Worm (Caenorhabditis elegans) whole organism, young adult: Measurements from ENCODE around the gene F12F6.7.

Source experiments
- F10E7.11 ChIP-seq: sonication (generic microtip); optimal IDR thresholded peaks from 2 replicates; lab custom pipeline; 2017; ENCODE audit warnings: mild to moderate bottlenecking, missing genetic modification characterization, moderate library complexity, missing compliant biosample characterization
- F37B4.10 ChIP-seq: fragments of 200-800 bp; sonication (Bioruptor generic); IDR thresholded peaks from 2 replicates; pipeline ENCODE4 v1.3.6; 2022; ENCODE audit warnings: missing genetic modification characterization, missing compliant biosample characterization
- F39B2.1 ChIP-seq: fragments of 200-800 bp; sonication (Bioruptor generic); IDR thresholded peaks from 2 replicates; pipeline ENCODE4 v1.3.6; 2022; ENCODE audit warnings: missing genetic modification reagents, missing genetic modification characterization, missing compliant biosample characterization
- F55B11.4 ChIP-seq: sonication (generic microtip); optimal IDR thresholded peaks from 2 replicates; lab custom pipeline; 2016; ENCODE audit warnings: missing compliant biosample characterization, missing genetic modification characterization, borderline replicate concordance; ENCODE audit not compliant: insufficient read depth
- F57C9.4 ChIP-seq: sonication (generic microtip); optimal IDR thresholded peaks from 2 replicates; lab custom pipeline; 2017; ENCODE audit warnings: mild to moderate bottlenecking, missing genetic modification characterization, missing compliant biosample characterization
- K11D2.4 ChIP-seq: fragments of 200-800 bp; sonication (Bioruptor generic); IDR thresholded peaks from 2 replicates; pipeline ENCODE4 v1.3.6; 2022; ENCODE audit warnings: missing genetic modification reagents, missing genetic modification characterization, missing compliant biosample characterization
- K12H6.12 ChIP-seq: fragments of 200-800 bp; sonication (Bioruptor generic); optimal IDR thresholded peaks from 2 replicates; lab custom pipeline; 2018; ENCODE audit warnings: mild to moderate bottlenecking, missing genetic modification characterization, missing compliant biosample characterization
- Y67H2A.10 ChIP-seq: fragments of 200-800 bp; sonication (Bioruptor generic); conservative IDR thresholded peaks from 2 replicates; pipeline ENCODE4 v1.3.6; 2022; ENCODE audit warnings: missing genetic modification reagents, missing genetic modification characterization, missing compliant biosample characterization
- Y79H2A.3 ChIP-seq: fragments of 200-800 bp; sonication (Bioruptor generic); conservative IDR thresholded peaks from 2 replicates; pipeline ENCODE4 v1.3.6; 2022; ENCODE audit warnings: missing genetic modification reagents, missing genetic modification characterization, missing compliant biosample characterization
- Y95B8A.8 ChIP-seq: fragments of 200-800 bp; sonication (Bioruptor generic); IDR thresholded peaks from 2 replicates; pipeline ENCODE4 v1.3.6; 2022; ENCODE audit warnings: missing genetic modification reagents, missing genetic modification characterization, missing compliant biosample characterization
- ZK185.1 ChIP-seq: sonication (generic microtip); optimal IDR thresholded peaks from 2 replicates; lab custom pipeline; 2016; ENCODE audit warnings: mild to moderate bottlenecking, missing genetic modification characterization, missing compliant biosample characterization; ENCODE audit not compliant: poor library complexity, severe bottlenecking
- ama-1 ChIP-seq, 3 experiments: fragments of 150-350 bp in 1 of 3; sonication (generic microtip) in 2 of 3; optimal IDR thresholded peaks; 2 replicates each; lab custom pipeline; 2014 to 2018; ENCODE audit warnings: missing biosample characterization in 2 of 3, missing genetic modification characterization in 2 of 3, missing genetic modification reagents in 2 of 3
- aptf-2 ChIP-seq: fragments of 200-800 bp; sonication (Bioruptor generic); conservative IDR thresholded peaks from 2 replicates; pipeline ENCODE4 v1.3.6; 2022; ENCODE audit warnings: missing genetic modification reagents, missing genetic modification characterization, missing compliant biosample characterization
- atf-7 ChIP-seq: sonication (generic microtip); optimal IDR thresholded peaks from 2 replicates; lab custom pipeline; 2017; ENCODE audit warnings: mild to moderate bottlenecking, missing genetic modification characterization, missing compliant biosample characterization
- attf-6 ChIP-seq: fragments of 200-800 bp; sonication (Bioruptor generic); IDR thresholded peaks from 2 replicates; pipeline ENCODE4 v1.3.6; 2022; ENCODE audit warnings: missing genetic modification reagents, missing genetic modification characterization, missing compliant biosample characterization
- bed-1 ChIP-seq: fragments of 200-800 bp; sonication (Bioruptor generic); IDR thresholded peaks from 2 replicates; pipeline ENCODE4 v1.3.6; 2022; ENCODE audit warnings: missing genetic modification reagents, missing genetic modification characterization, missing compliant biosample characterization
- chd-7 ChIP-seq: sonication (generic microtip); optimal IDR thresholded peaks from 2 replicates; lab custom pipeline; 2016; ENCODE audit warnings: mild to moderate bottlenecking, missing genetic modification characterization, moderate library complexity, missing compliant biosample characterization
- die-1 ChIP-seq: sonication (generic microtip); optimal IDR thresholded peaks from 2 replicates; lab custom pipeline; 2016; ENCODE audit warnings: missing genotype, mild to moderate bottlenecking, missing genetic modification characterization, missing compliant biosample characterization
- dox-1 ChIP-seq: fragments of 200-800 bp; sonication (Bioruptor generic); IDR thresholded peaks from 2 replicates; pipeline ENCODE4 v1.3.6; 2022; ENCODE audit warnings: missing genetic modification reagents, missing genetic modification characterization, missing compliant biosample characterization
- egl-18 ChIP-seq: fragments of 200-800 bp; sonication (Bioruptor generic); IDR thresholded peaks from 2 replicates; pipeline ENCODE4 v1.3.6; 2022; ENCODE audit warnings: missing genetic modification reagents, missing genetic modification characterization, missing compliant biosample characterization
- egrh-3 ChIP-seq: fragments of 200-800 bp; sonication (Bioruptor generic); IDR thresholded peaks from 2 replicates; pipeline ENCODE4 v1.3.6; 2022; ENCODE audit warnings: missing genetic modification reagents, missing genetic modification characterization, missing compliant biosample characterization
- fkh-3 ChIP-seq: sonication (generic microtip); optimal IDR thresholded peaks from 2 replicates; lab custom pipeline; 2016; ENCODE audit warnings: mild to moderate bottlenecking, missing genetic modification characterization, missing compliant biosample characterization
- gei-17 ChIP-seq: fragments of 200-800 bp; sonication (Bioruptor generic); optimal IDR thresholded peaks from 2 replicates; lab custom pipeline; 2018; ENCODE audit warnings: mild to moderate bottlenecking, missing genetic modification characterization, missing compliant biosample characterization
- hmg-1.2 ChIP-seq: fragments of 200-800 bp; sonication (Bioruptor generic); IDR thresholded peaks from 2 replicates; pipeline ENCODE4 v1.3.6; 2022; ENCODE audit warnings: missing genetic modification reagents, missing genetic modification characterization, missing compliant biosample characterization
- hmg-20 ChIP-seq: fragments of 200-800 bp; sonication (Bioruptor generic); IDR thresholded peaks from 2 replicates; pipeline ENCODE4 v1.3.6; 2022; ENCODE audit warnings: missing genetic modification reagents, missing genetic modification characterization, missing compliant biosample characterization
- hrde-1 ChIP-seq: sonication (generic microtip); optimal IDR thresholded peaks from 2 replicates; lab custom pipeline; 2016; ENCODE audit warnings: missing genetic modification characterization, mild to moderate bottlenecking, missing compliant biosample characterization, moderate library complexity, missing genotype, missing genetic modification reagents, borderline replicate concordance
- let-526 ChIP-seq: fragments of 200-800 bp; sonication (Bioruptor generic); IDR thresholded peaks from 2 replicates; pipeline ENCODE4 v1.3.6; 2022; ENCODE audit warnings: missing genetic modification reagents, missing genetic modification characterization, missing compliant biosample characterization
- lin-54 ChIP-seq: fragments of 200-800 bp; sonication (Bioruptor generic); optimal IDR thresholded peaks from 2 replicates; lab custom pipeline; 2018; ENCODE audit warnings: mild to moderate bottlenecking, missing genetic modification characterization, missing compliant biosample characterization
- lir-1 ChIP-seq: fragments of 200-800 bp; sonication (Bioruptor generic); conservative IDR thresholded peaks from 2 replicates; pipeline ENCODE4 v1.3.6; 2022; ENCODE audit warnings: missing genetic modification reagents, missing genetic modification characterization, missing compliant biosample characterization
- lsl-1 ChIP-seq: fragments of 200-800 bp; sonication (Bioruptor generic); optimal IDR thresholded peaks from 2 replicates; lab custom pipeline; 2018; ENCODE audit warnings: mild to moderate bottlenecking, missing genetic modification characterization, moderate library complexity, missing compliant biosample characterization
- lsy-27 ChIP-seq: sonication (generic microtip); optimal IDR thresholded peaks from 2 replicates; lab custom pipeline; 2017; ENCODE audit warnings: missing genetic modification characterization, mild to moderate bottlenecking, missing compliant biosample characterization, antibody characterized with exemption, missing genotype, borderline replicate concordance; ENCODE audit not compliant: insufficient read depth
- madf-10 ChIP-seq: sonication (generic microtip); optimal IDR thresholded peaks from 2 replicates; lab custom pipeline; 2016; ENCODE audit warnings: mild to moderate bottlenecking, missing genetic modification characterization, missing compliant biosample characterization
- madf-3 ChIP-seq: fragments of 200-800 bp; sonication (Bioruptor generic); IDR thresholded peaks from 2 replicates; pipeline ENCODE4 v1.3.6; 2022; ENCODE audit warnings: missing genetic modification reagents, missing genetic modification characterization, missing compliant biosample characterization
- mcd-1 ChIP-seq: fragments of 200-800 bp; sonication (Bioruptor generic); IDR thresholded peaks from 2 replicates; pipeline ENCODE4 v1.3.6; 2022; ENCODE audit warnings: missing genetic modification reagents, missing genetic modification characterization, missing compliant biosample characterization
- nfyb-1 ChIP-seq: fragments of 200-800 bp; sonication (Bioruptor generic); IDR thresholded peaks from 2 replicates; pipeline ENCODE4 v1.3.6; 2022; ENCODE audit warnings: missing genetic modification reagents, missing genetic modification characterization, missing compliant biosample characterization
- nhr-90 ChIP-seq: sonication (generic microtip); optimal IDR thresholded peaks from 2 replicates; lab custom pipeline; 2016; ENCODE audit warnings: missing genotype, mild to moderate bottlenecking, missing genetic modification characterization, missing compliant biosample characterization
- rcor-1 ChIP-seq: fragments of 200-800 bp; sonication (Bioruptor generic); IDR thresholded peaks from 2 replicates; pipeline ENCODE4 v1.3.6; 2022; ENCODE audit warnings: missing genetic modification reagents, missing genetic modification characterization, missing compliant biosample characterization
- rec-8 ChIP-seq, 2 experiments: sonication (generic microtip); optimal IDR thresholded peaks; 2 replicates each; lab custom pipeline; 2016; ENCODE audit warnings: mild to moderate bottlenecking in 2 of 2, missing genetic modification characterization in 2 of 2, missing genetic modification reagents in 2 of 2, missing genotype in 2 of 2, missing biosample characterization in 1 of 2, missing compliant biosample characterization in 1 of 2, moderate library complexity in 1 of 2
- sea-2 ChIP-seq: fragments of 200-800 bp; sonication (Bioruptor generic); IDR thresholded peaks from 2 replicates; pipeline ENCODE4 v1.3.6; 2022; ENCODE audit warnings: missing genetic modification characterization, missing compliant biosample characterization
- snpc-1.1 ChIP-seq: sonication (generic microtip); optimal IDR thresholded peaks from 2 replicates; lab custom pipeline; 2017; ENCODE audit warnings: missing genetic modification characterization, mild to moderate bottlenecking, missing compliant biosample characterization, antibody characterized with exemption, moderate library complexity, missing genotype, missing genetic modification reagents; ENCODE audit not compliant: insufficient read depth
- snpc-3.4 ChIP-seq: sonication (generic microtip); optimal IDR thresholded peaks from 2 replicates; lab custom pipeline; 2017; ENCODE audit warnings: missing genetic modification characterization, mild to moderate bottlenecking, missing compliant biosample characterization, antibody characterized with exemption, moderate library complexity, missing genotype, missing genetic modification reagents
- somi-1 ChIP-seq: fragments of 200-800 bp; sonication (Bioruptor generic); optimal IDR thresholded peaks from 2 replicates; lab custom pipeline; 2018; ENCODE audit warnings: mild to moderate bottlenecking, missing genetic modification characterization, missing compliant biosample characterization
- tbp1 ChIP-seq: fragments of 200-800 bp; sonication (Bioruptor generic); optimal IDR thresholded peaks from 2 replicates; lab custom pipeline; 2018; ENCODE audit warnings: mild to moderate bottlenecking, missing genetic modification characterization, missing compliant biosample characterization
- unc-62 ChIP-seq: fragments of 150-350 bp; optimal IDR thresholded peaks from 2 replicates; lab custom pipeline; 2014; ENCODE audit warnings: missing biosample characterization, missing genetic modification reagents, missing genetic modification characterization
- xnd-1 ChIP-seq: sonication (generic microtip); optimal IDR thresholded peaks from 2 replicates; lab custom pipeline; 2016; ENCODE audit warnings: missing genotype, missing genetic modification reagents, missing genetic modification characterization, missing compliant biosample characterization
- ztf-22 ChIP-seq: fragments of 200-800 bp; sonication (Bioruptor generic); optimal IDR thresholded peaks from 2 replicates; lab custom pipeline; 2018; ENCODE audit warnings: mild to moderate bottlenecking, missing genetic modification characterization, moderate library complexity, missing compliant biosample characterization

F12F6.7 gene

DNA sequence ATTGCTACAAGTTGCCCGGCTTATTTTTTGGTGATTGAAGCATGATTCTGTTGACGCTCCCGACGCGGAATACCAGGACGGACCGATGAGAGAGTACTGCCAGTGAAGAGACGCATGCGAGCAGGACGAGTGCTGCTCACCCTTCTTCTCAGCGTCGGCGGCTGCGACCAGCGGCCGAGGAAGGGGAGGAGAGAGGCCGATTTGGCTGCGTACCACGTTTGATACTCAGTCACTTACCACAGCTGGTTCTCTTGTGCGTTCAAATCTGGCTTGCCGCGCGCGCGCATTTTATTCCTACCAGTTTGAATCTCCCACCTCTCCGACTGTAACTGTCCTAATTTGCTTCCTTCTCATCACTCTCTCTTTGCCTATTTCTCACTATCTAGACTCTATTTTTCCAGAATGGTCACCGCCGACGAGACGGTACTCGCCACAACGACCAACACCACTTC is 37.4 kb downstream of the F12F6.7 start, which contains the start of gene mep-1 (continued):
- TF ChIP-seq bed-1 (GFP tag; lab: Robert Waterston, UW) (no peak), atf-7 (tag; lab: Kevin White, UChicago) (no peak), ama-1 (optimal IDR thresholded peaks at IDR 0.05; lab: Kevin White, UChicago) (no peak), ama-1 (GFP tag; optimal IDR thresholded peaks at IDR 0.05; lab: Kevin White, UChicago) (no peak), aptf-2 (GFP tag; lab: Robert Waterston, UW) (no peak), snpc-3.4 (no peak), ztf-22 (GFP tag; lab: Kevin White, UChicago) (no peak), attf-6 (GFP tag; lab: Robert Waterston, UW) (no peak), F10E7.11 (no peak), snpc-1.1 (tag; lab: Kevin White, UChicago) (no peak), nhr-90 (tag; lab: Kevin White, UChicago) (no peak), sea-2 (GFP tag; lab: Robert Waterston, UW) (no peak), Y95B8A.8 (GFP tag; lab: Robert Waterston, UW) (no peak), madf-10 (tag; lab: Kevin White, UChicago) (peak; percentile 68), unc-62 (GFP tag; lab: Kevin White, UChicago) (no peak), chd-7 (tag; lab: Kevin White, UChicago) (no peak), K12H6.12 (peak; percentile 50), lsl-1 (GFP tag; lab: Kevin White, UChicago) (no peak), K11D2.4 (GFP tag; lab: Robert Waterston, UW) (no peak), hrde-1 (tag; lab: Kevin White, UChicago) (peak; percentile 11), egrh-3 (GFP tag; lab: Robert Waterston, UW) (peak; percentile 92), hmg-20 (GFP tag; lab: Robert Waterston, UW) (no peak), mcd-1 (GFP tag; lab: Robert Waterston, UW) (peak; percentile 63), xnd-1 (no peak), somi-1 (GFP tag; lab: Kevin White, UChicago) (no peak), F55B11.4 (no peak), gei-17 (GFP tag; lab: Kevin White, UChicago) (no peak), madf-3 (GFP tag; lab: Robert Waterston, UW) (no peak), Y79H2A.3 (no peak), lin-54 (GFP tag; lab: Kevin White, UChicago) (peak; percentile 44), tbp1 (GFP tag; lab: Kevin White, UChicago) (no peak), F37B4.10 (GFP tag; lab: Robert Waterston, UW) (no peak), rec-8 (tag; optimal IDR thresholded peaks at IDR 0.05; lab: Kevin White, UChicago) (no peak), hmg-1.2 (GFP tag; lab: Robert Waterston, UW) (peak; percentile 92), rcor-1 (GFP tag; lab: Robert Waterston, UW) (0 out of 2 replicates have a peak, but pooled peaks have one; percentile 23), egl-18 (GFP tag; lab: Robert Waterston, UW) (no peak), lsy-27 (no peak), Y67H2A.10 (no peak), F39B2.1 (GFP tag; lab: Robert Waterston, UW) (no peak), F57C9.4 (tag; lab: Kevin White, UChicago) (no peak), let-526 (GFP tag; lab: Robert Waterston, UW) (no peak), ZK185.1 (tag; lab: Kevin White, UChicago) (no peak), nfyb-1 (GFP tag; lab: Robert Waterston, UW) (peak; percentile 63; the same call in 1 of the 2 replicates), dox-1 (GFP tag; lab: Robert Waterston, UW) (peak; percentile 13; the same call in 1 of the 2 replicates), die-1 (tag; lab: Kevin White, UChicago) (no peak), fkh-3 (no peak), lir-1 (GFP tag; lab: Robert Waterston, UW) (0 out of 2 replicates have a peak, but pooled peaks have one; percentile 54)
